Fruit fly (Drosophila melanogaster) whole organism, embryonic: ENCODE results near the gene f-cup.
A peak's percentile ranks its signal among the peaks of the same experiment; 100 is the strongest.

Experiments
- Atf-2 ChIP-seq: fragments of 200-800 bp; sonication (Bioruptor generic); optimal IDR thresholded peaks from 2 replicates; lab custom pipeline; 2016; ENCODE audit warnings: missing biosample characterization, missing genetic modification characterization
- Atf3 ChIP-seq: fragments of 200-800 bp; sonication (Bioruptor generic); optimal IDR thresholded peaks from 3 replicates; lab custom pipeline; 2016; ENCODE audit warnings: missing biosample characterization, missing genetic modification characterization
- CG10209 ChIP-seq: fragments of 200-800 bp; sonication (Bioruptor generic); optimal IDR thresholded peaks from 3 replicates; lab custom pipeline; 2017; ENCODE audit warnings: missing biosample characterization, mild to moderate bottlenecking, missing genetic modification characterization, missing genetic modification reagents
- CG1024 ChIP-seq: fragments of 200-800 bp; sonication (Bioruptor generic); IDR thresholded peaks from 2 replicates; pipeline ENCODE4 v1.3.6; 2022; ENCODE audit warnings: missing biosample characterization, missing genetic modification characterization
- CG10462 ChIP-seq: fragments of 200-800 bp; sonication (Bioruptor generic); optimal IDR thresholded peaks from 2 replicates; lab custom pipeline; 2016; ENCODE audit warnings: missing biosample characterization, missing genetic modification characterization
- CG10565 ChIP-seq: fragments of 200-800 bp; sonication (Bioruptor generic); optimal IDR thresholded peaks from 3 replicates; lab custom pipeline; 2016; ENCODE audit warnings: missing biosample characterization, mild to moderate bottlenecking, missing genetic modification characterization
- CG12391 ChIP-seq: fragments of 200-800 bp; sonication (Bioruptor generic); optimal IDR thresholded peaks from 3 replicates; lab custom pipeline; 2018; ENCODE audit warnings: missing biosample characterization, mild to moderate bottlenecking, missing genetic modification characterization, moderate library complexity
- CG15514 ChIP-seq: fragments of 200-800 bp; sonication (Bioruptor generic); optimal IDR thresholded peaks from 3 replicates; lab custom pipeline; 2017; ENCODE audit warnings: missing biosample characterization, missing genetic modification characterization, mild to moderate bottlenecking, moderate library complexity, missing genetic modification reagents
- CG1602 ChIP-seq: fragments of 200-800 bp; sonication (Bioruptor generic); optimal IDR thresholded peaks from 3 replicates; lab custom pipeline; 2016; ENCODE audit warnings: missing biosample characterization, missing genetic modification characterization
- CG1603 ChIP-seq: fragments of 200-800 bp; sonication (Bioruptor generic); optimal IDR thresholded peaks from 2 replicates; lab custom pipeline; 2019; ENCODE audit warnings: missing biosample characterization, mild to moderate bottlenecking, missing genetic modification characterization, moderate library complexity
- CG2199 ChIP-seq: fragments of 200-800 bp; sonication (Bioruptor generic); IDR thresholded peaks from 3 replicates; pipeline ENCODE4 v1.3.6; 2022; ENCODE audit warnings: missing biosample characterization, missing genetic modification characterization
- CG3065 ChIP-seq: fragments of 200-800 bp; sonication (Bioruptor generic); optimal IDR thresholded peaks from 2 replicates; lab custom pipeline; 2016; ENCODE audit warnings: missing biosample characterization, missing genetic modification characterization
- CG31224 ChIP-seq: fragments of 200-800 bp; sonication (Bioruptor generic); IDR thresholded peaks from 2 replicates; pipeline ENCODE4 v1.3.6; 2022; ENCODE audit warnings: missing biosample characterization, missing genetic modification characterization
- CG33213 ChIP-seq: fragments of 200-800 bp; sonication (Bioruptor generic); optimal IDR thresholded peaks from 3 replicates; lab custom pipeline; 2016; ENCODE audit warnings: missing biosample characterization, missing genetic modification characterization
- CG3407 ChIP-seq: fragments of 200-800 bp; sonication (Bioruptor generic); optimal IDR thresholded peaks from 2 replicates; lab custom pipeline; 2018; ENCODE audit warnings: missing biosample characterization, mild to moderate bottlenecking, missing genetic modification characterization
- CG7786 ChIP-seq: fragments of 200-800 bp; sonication (Bioruptor generic); optimal IDR thresholded peaks from 2 replicates; lab custom pipeline; 2016; ENCODE audit warnings: missing biosample characterization, missing genetic modification characterization
- Camta ChIP-seq: fragments of 200-800 bp; sonication (Bioruptor generic); optimal IDR thresholded peaks from 2 replicates; lab custom pipeline; 2016; ENCODE audit warnings: missing biosample characterization, missing genetic modification characterization
- CrebB ChIP-seq: fragments of 200-800 bp; sonication (Bioruptor generic); optimal IDR thresholded peaks from 3 replicates; lab custom pipeline; 2018; ENCODE audit warnings: missing biosample characterization, mild to moderate bottlenecking, missing genetic modification characterization
- HLH4C ChIP-seq: fragments of 200-800 bp; sonication (Bioruptor generic); IDR thresholded peaks from 3 replicates; pipeline ENCODE4 v1.3.6; 2022; ENCODE audit warnings: missing biosample characterization, missing genetic modification characterization; ENCODE audit not compliant: partially characterized antibody
- Hmr ChIP-seq: fragments of 200-800 bp; sonication (Bioruptor generic); optimal IDR thresholded peaks from 3 replicates; lab custom pipeline; 2017; ENCODE audit warnings: mild to moderate bottlenecking, missing biosample characterization, missing genetic modification reagents, missing genetic modification characterization
- Hr51 ChIP-seq, 2 experiments: fragments of 200-800 bp; sonication (Bioruptor generic); optimal IDR thresholded peaks; 2 replicates in 1 of 2; 3 replicates in 1 of 2; lab custom pipeline; 2016 to 2018; ENCODE audit warnings: missing biosample characterization in 2 of 2, missing genetic modification characterization in 2 of 2, mild to moderate bottlenecking in 1 of 2, moderate library complexity in 1 of 2
- Lhr ChIP-seq: fragments of 200-800 bp; sonication (Bioruptor generic); optimal IDR thresholded peaks from 3 replicates; lab custom pipeline; 2017; ENCODE audit warnings: mild to moderate bottlenecking, missing biosample characterization, missing genetic modification reagents, missing genetic modification characterization
- Med ChIP-seq: fragments of 200-800 bp; sonication (Bioruptor generic); peaks from one replicate; lab custom pipeline; 2016; ENCODE audit warnings: missing biosample characterization, missing genetic modification characterization, mild to moderate bottlenecking, inconsistent platforms, moderate library complexity
- Myb ChIP-seq: fragments of 200-800 bp; sonication (Bioruptor generic); optimal IDR thresholded peaks from 2 replicates; lab custom pipeline; 2016; ENCODE audit warnings: missing biosample characterization, missing genetic modification characterization
- NFAT ChIP-seq: fragments of 200-800 bp; sonication (Bioruptor generic); IDR thresholded peaks from 2 replicates; pipeline ENCODE4 v1.3.6; 2022; ENCODE audit warnings: missing biosample characterization, missing genetic modification characterization
- NK7.1 ChIP-seq: fragments of 200-800 bp; sonication (Bioruptor generic); optimal IDR thresholded peaks from 3 replicates; lab custom pipeline; 2016; ENCODE audit warnings: missing biosample characterization, missing genetic modification characterization
- Neu2 ChIP-seq: fragments of 200-800 bp; sonication (Bioruptor generic); optimal IDR thresholded peaks from 3 replicates; lab custom pipeline; 2016; ENCODE audit warnings: missing biosample characterization, missing genetic modification characterization, borderline replicate concordance
- Nf-YC ChIP-seq: fragments of 200-800 bp; optimal IDR thresholded peaks from 3 replicates; lab custom pipeline; 2019; ENCODE audit warnings: missing biosample characterization, mild to moderate bottlenecking, missing genetic modification characterization, moderate library complexity
- Sin3A ChIP-seq: fragments of >200 bp; optimal IDR thresholded peaks from 2 replicates; lab custom pipeline; 2018
- Sox100B ChIP-seq: fragments of 200-800 bp; sonication (Bioruptor generic); optimal IDR thresholded peaks from 3 replicates; lab custom pipeline; 2018; ENCODE audit warnings: missing biosample characterization, mild to moderate bottlenecking, missing genetic modification characterization
- Taf1 ChIP-seq: fragments of 200-800 bp; sonication (Bioruptor generic); IDR thresholded peaks from 2 replicates; pipeline ENCODE4 v1.3.6; 2022; ENCODE audit warnings: missing biosample characterization, missing genetic modification characterization
- al ChIP-seq: fragments of 200-800 bp; sonication (Bioruptor generic); IDR thresholded peaks from 2 replicates; pipeline ENCODE4 v1.3.6; 2022; ENCODE audit warnings: missing biosample characterization, missing genetic modification characterization
- ara ChIP-seq: fragments of 200-800 bp; sonication (Bioruptor generic); IDR thresholded peaks from 2 replicates; pipeline ENCODE4 v1.3.6; 2022; ENCODE audit warnings: missing biosample characterization, missing genetic modification characterization
- ash1 ChIP-seq: fragments of 200-800 bp; sonication (Bioruptor generic); optimal IDR thresholded peaks from 2 replicates; lab custom pipeline; 2018; ENCODE audit warnings: missing biosample characterization, mild to moderate bottlenecking, missing genetic modification characterization
- chif ChIP-seq, 2 experiments: fragments of 200-800 bp; sonication (Bioruptor generic); optimal IDR thresholded peaks; 3 replicates each; lab custom pipeline; 2016; ENCODE audit warnings: missing biosample characterization in 2 of 2, missing genetic modification characterization in 2 of 2
- da ChIP-seq: fragments of 200-800 bp; sonication (Bioruptor generic); optimal IDR thresholded peaks from 2 replicates; lab custom pipeline; 2016; ENCODE audit warnings: missing biosample characterization, missing genetic modification characterization
- danr ChIP-seq: fragments of 200-800 bp; sonication (Bioruptor generic); IDR thresholded peaks from 2 replicates; pipeline ENCODE4 v1.3.6; 2022; ENCODE audit warnings: missing biosample characterization, missing genetic modification characterization
- en ChIP-seq: fragments of 200-800 bp; sonication (Bioruptor generic); optimal IDR thresholded peaks from 2 replicates; lab custom pipeline; 2016; ENCODE audit warnings: missing biosample characterization, missing genetic modification characterization
- ewg ChIP-seq: fragments of 200-800 bp; sonication (Bioruptor generic); optimal IDR thresholded peaks from 3 replicates; lab custom pipeline; 2017; ENCODE audit warnings: mild to moderate bottlenecking, missing biosample characterization, missing genetic modification reagents, missing genetic modification characterization
- fd3F ChIP-seq: fragments of 200-800 bp; sonication (Bioruptor generic); optimal IDR thresholded peaks from 2 replicates; lab custom pipeline; 2018; ENCODE audit warnings: missing biosample characterization, mild to moderate bottlenecking, missing genetic modification characterization, moderate library complexity
- fru ChIP-seq: fragments of >200 bp; optimal IDR thresholded peaks from 2 replicates; lab custom pipeline; 2017
- gt ChIP-seq: fragments of 200-800 bp; sonication (Bioruptor generic); IDR thresholded peaks from 2 replicates; pipeline ENCODE4 v1.3.6; 2022; ENCODE audit warnings: missing biosample characterization, missing genetic modification characterization
- h ChIP-seq: fragments of >200 bp; optimal IDR thresholded peaks from 2 replicates; lab custom pipeline; 2017
- onecut ChIP-seq: fragments of 200-800 bp; sonication (Bioruptor generic); IDR thresholded peaks from 2 replicates; pipeline ENCODE4 v1.3.6; 2022; ENCODE audit warnings: missing biosample characterization, missing genetic modification characterization
- pita ChIP-seq: fragments of 200-800 bp; sonication (Bioruptor generic); optimal IDR thresholded peaks from 2 replicates; lab custom pipeline; 2017; ENCODE audit warnings: missing biosample characterization, mild to moderate bottlenecking, missing genetic modification characterization
- pum ChIP-seq: fragments of 200-800 bp; sonication (Bioruptor generic); optimal IDR thresholded peaks from 2 replicates; lab custom pipeline; 2016; ENCODE audit warnings: missing biosample characterization, missing genetic modification characterization
- ranshi ChIP-seq: fragments of 200-800 bp; sonication (Bioruptor generic); IDR thresholded peaks from 2 replicates; pipeline ENCODE4 v1.3.6; 2022; ENCODE audit warnings: missing biosample characterization, missing genetic modification characterization
- row ChIP-seq: fragments of 200-800 bp; sonication (Bioruptor generic); IDR thresholded peaks from 3 replicates; pipeline ENCODE4 v1.3.6; 2022; ENCODE audit warnings: missing biosample characterization, missing genetic modification characterization
- sim ChIP-seq: fragments of 200-800 bp; sonication (Bioruptor generic); IDR thresholded peaks from 2 replicates; pipeline ENCODE4 v1.3.6; 2022; ENCODE audit warnings: missing biosample characterization, missing genetic modification characterization
- so ChIP-seq: fragments of 200-800 bp; sonication (Bioruptor generic); IDR thresholded peaks from 3 replicates; pipeline ENCODE4 v1.3.6; 2022; ENCODE audit warnings: missing biosample characterization, missing genetic modification characterization
- usp ChIP-seq: fragments of >200 bp; optimal IDR thresholded peaks from 2 replicates; lab custom pipeline; 2017; ENCODE audit warnings: missing biosample characterization, missing genetic modification characterization

Gene f-cup

dm6 chr3R:13686371-13687211, 14.0 kb downstream of the f-cup start, which contains the start of gene omd (continued):
- TF ChIP-seq onecut (GFP tag; lab: Robert Waterston, UW) (peak; percentile 72), CG31224 (GFP tag; lab: Robert Waterston, UW) (peak; percentile 40; the same call in 1 of the 2 replicates), gt (GFP tag; lab: Robert Waterston, UW) (no peak), row (GFP tag; lab: Robert Waterston, UW) (peak; percentile 72), CG15514 (GFP tag; lab: Kevin White, UChicago) (no peak), CG33213 (peak; percentile 55), CG7786 (GFP tag; lab: Kevin White, UChicago) (peak; percentile 47), Med (GFP tag; lab: Kevin White, UChicago) (peak; percentile 89), CG10462 (GFP tag; lab: Kevin White, UChicago) (peak; percentile 31), Nf-YC (no peak), CG3407 (GFP tag; lab: Kevin White, UChicago) (peak; percentile 81), CG2199 (peak; percentile 94), CG1024 (GFP tag; lab: Robert Waterston, UW) (peak; percentile 68), NK7.1 (GFP tag; lab: Kevin White, UChicago) (peak; percentile 53), CG10209 (GFP tag; lab: Kevin White, UChicago) (peak; percentile 77), ara (GFP tag; lab: Robert Waterston, UW) (peak; percentile 75), CG10565 (no peak), pita (no peak), Taf1 (peak; percentile 54), Neu2 (GFP tag; lab: Kevin White, UChicago) (no peak), Camta (GFP tag; lab: Kevin White, UChicago) (peak; percentile 68), HLH4C (GFP tag; lab: Robert Waterston, UW) (no peak), fru (no peak), al (GFP tag; lab: Robert Waterston, UW) (peak; percentile 26; the same call in 1 of the 2 replicates), ewg (GFP tag; lab: Kevin White, UChicago) (peak; percentile 28), chif (GFP tag; optimal IDR thresholded peaks at IDR 0.05; lab: Kevin White, UChicago) (peak; percentile 38 to 40), NFAT (GFP tag; lab: Robert Waterston, UW) (peak; percentile 37), da (GFP tag; lab: Kevin White, UChicago) (no peak), Hmr (GFP tag; lab: Kevin White, UChicago) (peak; percentile 83), en (GFP tag; lab: Kevin White, UChicago) (peak; percentile 52), CG3065 (GFP tag; lab: Kevin White, UChicago) (peak; percentile 27), CG1603 (tag; lab: Kevin White, UChicago) (no peak), CrebB (tag; lab: Kevin White, UChicago) (peak; percentile 89), pum (GFP tag; lab: Kevin White, UChicago) (peak; percentile 23), Atf-2 (GFP tag; lab: Kevin White, UChicago) (peak; percentile 45), Myb (peak; percentile 28), h (lab: Kevin White, UChicago) (no peak), Sox100B (GFP tag; lab: Kevin White, UChicago) (peak; percentile 70), fd3F (GFP tag; lab: Kevin White, UChicago) (no peak), ranshi (peak; percentile 47; the same call in 1 of the 2 replicates), danr (GFP tag; lab: Robert Waterston, UW) (no peak), Atf3 (GFP tag; lab: Kevin White, UChicago) (peak; percentile 1), usp (GFP tag; lab: Kevin White, UChicago) (no peak), so (GFP tag; lab: Robert Waterston, UW) (no peak), sim (GFP tag; lab: Robert Waterston, UW) (no peak), Sin3A (lab: Kevin White, UChicago) (no peak), Lhr (no peak), Hr51 (GFP tag; optimal IDR thresholded peaks at IDR 0.05; lab: Kevin White, UChicago) (peak in 1 of 2 experiments; percentile 69), CG12391 (tag; lab: Kevin White, UChicago) (peak; percentile 37), ash1 (GFP tag; lab: Kevin White, UChicago) (peak; percentile 64), CG1602 (GFP tag; lab: Kevin White, UChicago) (peak; percentile 19)
